In the genomic region with DNA sequence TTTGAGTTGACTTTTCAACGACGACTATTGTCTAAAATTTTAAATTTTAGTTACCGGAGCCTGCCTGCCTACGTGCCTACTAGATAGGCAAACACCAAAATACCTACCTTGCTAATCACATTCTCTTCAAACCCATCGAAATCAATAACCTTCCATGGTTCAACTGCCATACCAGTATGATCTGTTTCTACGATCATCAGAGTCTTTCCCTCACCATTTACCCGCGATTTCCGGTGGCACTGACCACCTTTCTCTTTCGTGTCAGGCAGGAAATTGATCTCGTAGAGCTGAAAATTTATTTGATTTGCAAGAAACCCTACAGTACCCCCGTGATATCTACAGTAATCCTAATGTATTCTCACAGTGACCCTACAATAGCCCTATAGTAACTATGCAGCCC, we compare ENCODE assay signal across 2 worm cellular contexts.
A peak's percentile ranks its signal among the peaks of the same experiment; 100 is the strongest.
TF ChIP-seq lines count a peak whose summit lies in the region.

No protein-coding gene starts in this region.

TF ChIP-seq in whole organism, L1 larva, 84 proteins besides CTCF, POLR2A, EP300 and RAD21:
- TF ChIP-seq ceh-8 (GFP tag; optimal IDR thresholded peaks at IDR 0.05; lab: Kevin White, UChicago) (no peak), aly-2 (tag; optimal IDR thresholded peaks at IDR 0.05; lab: Kevin White, UChicago) (no peak), nhr-71 (tag; optimal IDR thresholded peaks at IDR 0.05; lab: Kevin White, UChicago) (no peak), alr-1 (tag; optimal IDR thresholded peaks at IDR 0.05; lab: Kevin White, UChicago; ENCODE audit: borderline replicate concordance) (no peak), efl-1 (optimal IDR thresholded peaks at IDR 0.05; lab: Kevin White, UChicago) (no peak), efl-1 (GFP tag; optimal IDR thresholded peaks at IDR 0.05 in 1 of 2; lab: Kevin White, UChicago) (peak in 1 of 2 experiments; percentile 2), efl-3 (GFP tag; optimal IDR thresholded peaks at IDR 0.05; lab: Kevin White, UChicago) (no peak), nhr-85 (tag; lab: Kevin White, UChicago) (peak; percentile 61), nhr-84 (tag; optimal IDR thresholded peaks at IDR 0.05; lab: Kevin White, UChicago) (no peak), unc-62 (GFP tag; optimal IDR thresholded peaks at IDR 0.05; lab: Kevin White, UChicago) (no peak), lin-39 (tag; optimal IDR thresholded peaks at IDR 0.05; lab: Kevin White, UChicago) (no peak), lin-35 (GFP tag; optimal IDR thresholded peaks at IDR 0.05; lab: Kevin White, UChicago) (no peak), unc-98 (GFP tag; IDR thresholded peaks at IDR 0.05; lab: Robert Waterston, UW) (no peak), pqm-1 (tag; optimal IDR thresholded peaks at IDR 0.05; lab: Kevin White, UChicago) (no peak), C34B4.2 (tag; optimal IDR thresholded peaks at IDR 0.05; lab: Kevin White, UChicago) (no peak)
TF ChIP-seq in whole organism, L1 larva: peak in this region for 2.

TF ChIP-seq in whole organism, L4 larva, 104 proteins besides CTCF, POLR2A, EP300 and RAD21:
- TF ChIP-seq nhr-41 (GFP tag; IDR thresholded peaks at IDR 0.05; lab: Robert Waterston, UW) (no peak), aha-1 (tag; lab: Kevin White, UChicago) (peak; percentile 70), ceh-44 (GFP tag; IDR thresholded peaks at IDR 0.05; lab: Robert Waterston, UW) (0 out of 2 replicates have a peak, but pooled peaks have one; percentile 28)
TF ChIP-seq in whole organism, L4 larva: peak in this region for 2.

Comparison
In these comparisons a context has a peak if more than half of its experiments do, and no peak if none do; other contexts are left out.
1. Of the 29 proteins assayed by ChIP-seq in both whole organism, L4 larva and whole organism, L1 larva: peak only in whole organism, L4 larva: aha-1; only in whole organism, L1 larva: none; in both: none; in neither: 28.